Fruit fly (Drosophila melanogaster): ENCODE data around the gene Cyp4d2.

Gene Cyp4d2

DNA sequence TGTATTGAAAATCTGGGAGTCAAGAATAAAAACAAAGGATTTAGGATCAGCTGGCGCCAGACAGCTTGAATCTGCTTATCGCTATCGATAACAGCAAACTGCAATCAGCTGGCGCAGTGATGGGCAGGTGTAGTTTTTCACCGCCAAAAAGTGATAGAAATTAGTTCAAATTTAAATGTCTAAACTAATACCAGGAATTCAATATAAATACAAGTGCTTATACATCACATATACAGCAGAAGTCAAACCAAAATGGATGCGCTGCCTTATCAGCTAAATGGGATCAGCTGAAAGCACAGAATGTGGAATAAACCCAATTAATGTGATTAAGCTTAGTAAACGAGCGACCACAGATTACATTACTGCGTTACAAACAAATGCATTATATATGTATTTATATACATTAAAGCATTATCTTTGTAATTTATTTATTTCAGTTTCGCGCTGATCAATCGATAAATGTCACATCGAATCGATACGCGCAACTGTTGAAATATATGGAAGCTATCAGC lies 5.0 kb downstream of the Cyp4d2 start, which contains the start of gene pn (continued):
- TF ChIP-seq CG10565 (GFP tag; optimal IDR thresholded peaks at IDR 0.05) (no peak), yki (optimal IDR thresholded peaks at IDR 0.05) (no peak), CG14860 (GFP tag; IDR thresholded peaks at IDR 0.05; ENCODE audit: partially characterized antibody) (0 out of 3 replicates have a peak, but pooled peaks have one; percentile 44), MBD-R2 (GFP tag; IDR thresholded peaks at IDR 0.05) (peak; percentile 33; the same call in 1 of the 2 replicates), CG16813 (GFP tag; IDR thresholded peaks at IDR 0.05; ENCODE audit: partially characterized antibody) (0 out of 3 replicates have a peak, but pooled peaks have one; percentile 39), CG17328 (GFP tag; IDR thresholded peaks at IDR 0.05) (no peak), ssp (GFP tag; IDR thresholded peaks at IDR 0.05) (no peak), CoRest (tag; optimal IDR thresholded peaks at IDR 0.05) (no peak), crp (GFP tag; optimal IDR thresholded peaks at IDR 0.05) (peak; percentile 55 to 83), CG2116 (GFP tag; optimal IDR thresholded peaks at IDR 0.05) (peak; percentile 56), CG3726 (GFP tag; IDR thresholded peaks at IDR 0.05) (no peak), Meics (GFP tag; optimal IDR thresholded peaks at IDR 0.05) (no peak), zen2 (GFP tag; IDR thresholded peaks at IDR 0.05; ENCODE audit: partially characterized antibody) (0 out of 3 replicates have a peak, but pooled peaks have one; percentile 17), klu (GFP tag; IDR thresholded peaks at IDR 0.05) (no peak), Kr (GFP tag; optimal IDR thresholded peaks at IDR 0.05) (no peak), HLH4C (GFP tag; IDR thresholded peaks at IDR 0.05; ENCODE audit: partially characterized antibody) (peak; percentile 60; the same call in 2 of the 3 replicates), knrl (GFP tag; IDR thresholded peaks at IDR 0.05; ENCODE audit: partially characterized antibody) (no peak), CG9817 (tag; optimal IDR thresholded peaks at IDR 0.05) (no peak), pzg (GFP tag; optimal IDR thresholded peaks at IDR 0.05) (peak; percentile 25), CG11085 (GFP tag; IDR thresholded peaks at IDR 0.05) (no peak), shn (GFP tag; optimal IDR thresholded peaks at IDR 0.05) (no peak), pb (GFP tag; optimal IDR thresholded peaks at IDR 0.05) (no peak), CG6791 (GFP tag; IDR thresholded peaks at IDR 0.05; ENCODE audit: partially characterized antibody) (no peak), Doc3 (GFP tag; IDR thresholded peaks at IDR 0.05; ENCODE audit: partially characterized antibody) (0 out of 3 replicates have a peak, but pooled peaks have one; percentile 19), hbn (GFP tag; IDR thresholded peaks at IDR 0.05; ENCODE audit: partially characterized antibody) (peak; percentile 39; the same call in 1 of the 2 replicates), CG12219 (GFP tag; optimal IDR thresholded peaks at IDR 0.05) (no peak), BEAF-32 (GFP tag; optimal IDR thresholded peaks at IDR 0.05) (peak; percentile 55), HLH54F (GFP tag; optimal IDR thresholded peaks at IDR 0.05) (no peak), ken (GFP tag; IDR thresholded peaks at IDR 0.05) (no peak)

dm6 chrX:2184563-2184962 lies 8.8 kb downstream of the Cyp4d2 start, which contains the start of the genes Nmd3 and CG17776:
Nmd3 (minus strand) TSS chrX:2184668.
CG17776 (plus strand) TSS chrX:2184725.
- TF ChIP-seq exex (tag; optimal IDR thresholded peaks at IDR 0.05) (peak; percentile 13), CG16813 (GFP tag; IDR thresholded peaks at IDR 0.05; ENCODE audit: partially characterized antibody) (peak; percentile 74), ttk (GFP tag; IDR thresholded peaks at IDR 0.05) (no peak), CG12391 (tag; optimal IDR thresholded peaks at IDR 0.05) (peak; percentile 30), CG3065 (GFP tag; optimal IDR thresholded peaks at IDR 0.05) (no peak), Side (GFP tag; optimal IDR thresholded peaks at IDR 0.05) (peak; percentile 11), Scr (GFP tag; IDR thresholded peaks at IDR 0.05; ENCODE audit: partially characterized antibody) (peak; percentile 73), inv (GFP tag; IDR thresholded peaks at IDR 0.05; ENCODE audit: partially characterized antibody) (peak; percentile 51), ftz-f1 (GFP tag; optimal IDR thresholded peaks at IDR 0.05) (no peak), CG17186 (GFP tag; optimal IDR thresholded peaks at IDR 0.05) (peak; percentile 33), Opbp (GFP tag; IDR thresholded peaks at IDR 0.05; ENCODE audit: partially characterized antibody) (peak; percentile 35; the same call in 1 of the 3 replicates), stwl (tag; optimal IDR thresholded peaks at IDR 0.05) (peak; percentile 7), Dbx (GFP tag; IDR thresholded peaks at IDR 0.05) (peak; percentile 36; the same call in 1 of the 3 replicates), tin (GFP tag; optimal IDR thresholded peaks at IDR 0.05) (no peak), CG5245 (GFP tag; optimal IDR thresholded peaks at IDR 0.05) (no peak), dm (GFP tag; optimal IDR thresholded peaks at IDR 0.05) (peak; percentile 93), gfzf (GFP tag; optimal IDR thresholded peaks at IDR 0.05) (peak; percentile 6), HmgZ (tag; optimal IDR thresholded peaks at IDR 0.05) (peak; percentile 60), bcd (GFP tag; optimal IDR thresholded peaks at IDR 0.05) (peak; percentile 33), ro (GFP tag; IDR thresholded peaks at IDR 0.05) (no peak), CG13424 (tag; optimal IDR thresholded peaks at IDR 0.05) (peak; percentile 5)

Measured in whole organism, embryonic.